Fruit fly (Drosophila melanogaster) whole organism, prepupa: ENCODE measurements around the gene Pgant8.

Experiments
- CG6854 ChIP-seq: fragments of 200-800 bp; sonication (Bioruptor generic); optimal IDR thresholded peaks from 2 replicates; lab custom pipeline; 2017; ENCODE audit warnings: missing biosample characterization, mild to moderate bottlenecking, missing genetic modification characterization
- CG8632 ChIP-seq: fragments of 200-800 bp; sonication (Bioruptor generic); optimal IDR thresholded peaks from 3 replicates; lab custom pipeline; 2016; ENCODE audit warnings: missing biosample characterization, missing genetic modification characterization

DNA sequence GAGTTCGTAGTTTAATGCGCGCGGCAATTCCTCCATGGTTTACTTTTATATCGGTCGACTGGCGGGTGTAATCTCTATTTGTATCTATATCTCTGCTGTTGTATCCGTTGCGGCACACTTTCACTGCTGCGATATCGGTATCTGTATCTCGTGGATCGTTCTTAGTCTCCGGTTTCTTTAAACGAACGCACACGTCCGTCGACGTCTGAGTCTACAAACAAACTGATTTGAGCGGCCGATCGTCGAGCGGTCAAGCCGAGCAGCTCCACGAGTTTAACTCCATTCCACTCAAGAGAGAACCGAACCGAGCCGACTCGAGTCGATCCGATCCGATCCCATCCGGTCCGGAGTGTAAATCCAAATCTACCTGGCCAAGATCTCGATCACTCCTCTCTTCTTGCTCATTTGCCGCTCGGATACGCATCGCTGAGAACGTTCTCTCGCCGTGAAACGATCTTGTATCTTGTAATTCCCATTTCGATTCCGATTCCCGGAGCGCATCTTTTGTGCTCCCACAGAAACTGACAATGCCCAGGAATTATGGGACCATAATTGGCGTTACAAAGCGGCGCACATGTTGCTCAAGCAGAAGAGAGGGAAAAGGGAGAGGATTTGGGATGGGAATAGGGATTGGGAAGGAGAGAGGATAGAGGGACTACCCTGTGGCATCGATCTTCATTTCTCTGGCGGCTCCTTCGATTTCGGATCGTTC is 16.1 kb downstream of the Pgant8 start, which contains the start of gene comm2:
- TF ChIP-seq CG6854 (GFP tag; lab: Kevin White, UChicago) = no peak
- no peak for TF ChIP-seq CG8632 (GFP tag; lab: Kevin White, UChicago)
